Fruit fly (Drosophila melanogaster): ENCODE data around the gene CG34432.

The CG34432 gene

DNA sequence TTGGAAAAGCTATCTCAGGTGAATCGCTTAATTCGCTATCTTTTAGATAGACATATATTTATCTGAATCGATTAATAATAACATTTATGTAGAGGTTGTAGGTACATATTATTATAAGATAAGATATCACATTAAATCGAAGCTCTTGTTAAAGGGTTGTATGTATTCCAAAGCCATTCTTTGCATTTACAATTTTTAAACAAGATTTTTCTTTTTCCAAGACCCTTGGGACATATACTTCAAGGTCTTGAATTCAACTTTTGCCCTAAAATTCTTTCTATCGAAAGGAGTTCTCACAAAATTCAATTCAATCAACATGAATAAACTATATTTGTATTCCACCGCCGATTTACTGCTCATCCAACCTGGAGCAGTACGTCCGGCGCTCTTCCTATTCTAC lies at the start of gene CG34432:
Gene CG34432 (plus strand): TSS at position 301 of the 400 bp plus-strand sequence.
- no peak for TF ChIP-seq CG17801 (GFP tag; optimal IDR thresholded peaks at IDR 0.05; ENCODE audit: partially characterized antibody)

DNA sequence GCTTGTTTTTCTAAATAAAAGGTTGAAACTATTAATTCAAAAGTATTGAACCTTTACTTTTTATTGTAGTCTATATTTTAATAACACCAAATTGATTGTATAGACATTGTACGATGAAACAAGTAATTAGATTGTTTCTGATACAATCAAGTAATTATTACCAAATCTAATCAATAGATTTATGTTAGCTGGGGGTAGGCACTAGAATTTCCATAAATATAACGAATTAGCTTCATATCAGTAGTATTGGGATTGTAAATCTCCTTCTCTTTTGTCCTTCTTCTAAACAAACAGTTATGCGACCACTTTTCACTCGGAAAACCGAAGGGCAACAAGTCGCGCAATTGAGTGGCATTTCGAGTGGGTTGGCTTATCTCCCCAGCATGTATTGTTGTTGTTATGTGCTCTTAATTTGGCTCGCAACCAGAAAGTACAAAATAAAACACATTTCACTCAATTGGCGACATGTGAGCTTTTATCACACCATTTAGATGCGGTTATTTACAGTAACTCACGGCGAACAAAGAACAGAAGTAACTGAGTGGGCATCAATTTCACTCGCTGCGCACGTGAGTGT lies 49.5 kb upstream of the CG34432 start:
- TF ChIP-seq CG17801 (GFP tag; optimal IDR thresholded peaks at IDR 0.05; ENCODE audit: partially characterized antibody): no peak

DNA sequence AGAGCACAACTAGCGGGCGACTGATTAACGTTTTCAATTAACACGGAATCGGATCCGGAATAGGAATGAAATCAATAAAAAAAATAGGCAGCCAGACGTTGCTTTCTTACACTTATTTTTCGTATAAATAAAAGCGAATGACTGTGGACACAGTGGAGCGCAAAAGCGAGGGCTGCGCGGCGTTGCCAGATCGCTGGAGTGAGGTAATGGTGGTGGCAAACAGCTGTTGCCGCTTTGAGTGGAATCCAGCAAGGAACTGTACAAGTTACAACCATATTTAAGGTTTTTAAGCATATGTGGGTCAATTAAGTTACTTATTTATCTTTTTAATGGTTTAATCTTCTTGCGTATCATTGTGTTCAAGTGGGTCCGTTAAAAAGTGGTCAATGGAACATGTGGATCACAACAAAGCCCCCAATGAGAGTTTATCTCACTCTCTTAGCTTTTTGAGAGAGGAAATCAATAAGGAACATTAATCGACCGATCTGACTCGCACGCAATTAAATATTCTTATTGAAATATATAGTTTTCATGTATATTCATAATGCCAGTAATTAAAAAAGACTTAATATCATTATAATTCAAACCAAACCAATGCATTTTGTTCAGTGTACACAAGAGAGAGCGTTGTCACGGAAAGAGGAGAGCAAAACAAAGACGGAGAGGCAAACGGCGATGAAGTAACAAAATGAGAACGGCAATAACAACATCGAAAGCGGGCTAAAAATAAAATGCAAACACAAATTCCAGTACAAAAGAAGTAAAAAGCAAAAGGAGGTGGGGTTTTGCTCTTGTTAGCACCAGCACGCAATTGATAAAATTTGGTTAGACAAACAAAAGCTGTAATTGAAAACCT lies 48.6 kb upstream of the CG34432 start:
- TF ChIP-seq CG17801 (GFP tag; optimal IDR thresholded peaks at IDR 0.05; ENCODE audit: partially characterized antibody): peak; percentile 88

DNA sequence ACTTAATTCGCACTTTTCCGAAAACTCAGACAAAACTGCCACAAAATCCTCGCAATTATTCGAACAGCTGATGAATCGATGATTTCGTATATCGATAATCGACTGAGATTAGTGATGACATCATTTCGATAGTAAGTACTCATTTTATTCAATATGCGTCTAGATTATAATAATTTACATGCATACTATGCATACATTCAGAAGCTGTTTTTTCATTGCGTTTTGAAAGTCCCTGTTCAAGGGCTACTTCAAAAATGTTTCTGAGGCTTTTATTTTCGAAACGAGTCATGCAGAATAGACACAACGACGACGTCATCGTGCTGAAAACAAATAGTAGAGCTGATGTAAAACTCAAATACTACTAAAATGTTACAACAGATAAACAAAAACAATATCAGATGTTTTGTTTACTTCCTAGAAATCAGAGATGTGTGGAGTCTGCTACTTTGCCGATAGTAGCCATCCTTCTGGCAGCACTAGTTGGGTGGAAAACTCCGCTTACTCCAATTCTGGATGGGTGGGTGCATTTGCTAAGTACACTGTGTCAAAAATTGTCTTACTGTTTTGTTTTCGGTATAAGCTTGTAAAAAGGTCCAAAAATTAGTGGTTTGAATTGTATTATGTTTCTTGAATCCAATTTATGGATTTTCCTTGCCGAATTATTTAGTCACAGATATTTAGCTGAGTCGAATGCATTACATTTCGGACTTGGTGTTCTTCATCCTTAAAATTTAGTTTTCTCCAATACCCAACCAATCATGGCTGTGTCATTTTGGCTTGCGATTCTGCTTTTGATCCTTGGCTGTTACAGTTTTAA lies 47.3 kb upstream of the CG34432 start, which contains the start of the genes CG2246 and CG31021:
Gene CG2246 (minus strand): TSS at position 50 of the 817 bp plus-strand sequence.
Gene CG31021 (plus strand): TSS at position 767 of the 817 bp plus-strand sequence.
- peak; percentile 37 for TF ChIP-seq CG17801 (GFP tag; optimal IDR thresholded peaks at IDR 0.05; ENCODE audit: partially characterized antibody)

DNA sequence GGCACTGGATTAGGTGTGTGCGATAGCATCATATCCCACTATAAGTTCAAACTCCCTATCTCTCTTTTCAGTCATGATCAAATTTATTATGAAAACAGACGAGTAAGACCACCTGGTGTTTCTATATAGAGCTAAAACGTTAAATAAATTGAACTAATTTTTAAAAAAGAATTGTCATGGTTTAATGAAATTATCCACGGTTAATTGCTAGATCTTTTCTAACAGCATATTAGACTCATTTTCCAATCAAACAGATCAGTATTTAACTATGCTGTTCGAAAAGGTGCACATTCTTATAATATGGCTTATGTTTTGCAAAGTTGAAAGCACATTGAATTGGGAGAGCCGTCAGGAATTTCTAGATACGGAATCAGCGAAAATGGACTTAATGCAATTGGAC lies 45.1 kb upstream of the CG34432 start, which contains the start of gene PH4alphaNE3:
Gene PH4alphaNE3 (plus strand): TSS at position 301 of the 400 bp plus-strand sequence.
- TF ChIP-seq CG17801 (GFP tag; optimal IDR thresholded peaks at IDR 0.05; ENCODE audit: partially characterized antibody): no peak

DNA sequence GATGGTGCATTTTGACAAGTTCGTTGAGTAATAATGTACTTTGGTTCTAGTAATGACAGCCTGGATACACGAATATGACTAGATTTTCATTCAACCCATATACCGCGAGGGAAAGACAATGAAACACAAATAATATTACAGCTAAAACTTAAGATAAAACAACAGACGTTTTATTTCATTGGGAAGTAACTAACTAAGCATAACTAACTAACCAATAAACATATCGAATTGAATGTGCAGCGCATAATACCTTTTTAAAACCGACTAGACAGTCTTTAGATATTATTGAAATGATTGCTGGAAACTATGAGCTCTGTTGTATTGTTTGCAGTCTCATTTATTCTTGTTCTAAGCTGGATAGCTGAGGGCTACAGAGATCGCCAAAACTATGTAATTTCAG lies 43.1 kb upstream of the CG34432 start, which contains the start of gene CG31016:
Gene CG31016 (plus strand): TSS at position 301 of the 400 bp plus-strand sequence.
- no peak for TF ChIP-seq CG17801 (GFP tag; optimal IDR thresholded peaks at IDR 0.05; ENCODE audit: partially characterized antibody)

DNA sequence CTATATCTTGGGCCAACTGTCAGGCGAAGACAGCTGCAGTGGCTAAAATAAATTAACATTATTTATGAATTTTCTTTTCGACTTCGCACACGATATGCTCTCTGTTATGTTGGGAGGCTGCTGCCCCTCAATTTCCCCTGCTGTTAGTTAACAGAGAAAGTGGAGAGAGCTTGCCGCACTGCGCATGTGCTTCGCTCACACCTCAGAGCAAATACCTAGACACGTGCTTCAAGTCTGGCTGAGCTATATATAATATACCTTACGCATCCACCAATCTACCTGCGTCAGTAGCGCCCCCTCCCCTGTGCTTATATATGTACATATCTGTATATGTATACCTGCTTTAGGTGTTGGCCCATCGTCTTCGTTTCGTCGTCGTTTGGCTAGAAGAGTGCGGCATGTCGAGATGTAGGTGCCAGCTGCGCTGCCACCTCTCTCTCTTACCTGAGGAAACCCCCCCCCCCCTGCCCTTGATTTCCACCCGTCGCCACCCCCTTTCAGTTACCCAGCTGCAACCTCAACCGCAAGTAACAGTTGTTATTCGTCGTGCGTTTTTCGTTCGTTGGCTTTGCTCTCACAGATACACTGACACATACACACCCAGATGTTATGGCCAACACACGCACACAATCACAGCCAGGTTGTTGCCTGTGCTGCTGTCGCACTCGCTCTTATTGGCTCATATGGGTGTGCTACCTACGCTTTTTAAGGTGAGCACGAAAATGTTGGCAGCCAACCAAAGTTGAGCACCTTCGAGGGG lies 32.7 kb upstream of the CG34432 start:
- TF ChIP-seq CG17801 (GFP tag; optimal IDR thresholded peaks at IDR 0.05; ENCODE audit: partially characterized antibody): no peak

DNA sequence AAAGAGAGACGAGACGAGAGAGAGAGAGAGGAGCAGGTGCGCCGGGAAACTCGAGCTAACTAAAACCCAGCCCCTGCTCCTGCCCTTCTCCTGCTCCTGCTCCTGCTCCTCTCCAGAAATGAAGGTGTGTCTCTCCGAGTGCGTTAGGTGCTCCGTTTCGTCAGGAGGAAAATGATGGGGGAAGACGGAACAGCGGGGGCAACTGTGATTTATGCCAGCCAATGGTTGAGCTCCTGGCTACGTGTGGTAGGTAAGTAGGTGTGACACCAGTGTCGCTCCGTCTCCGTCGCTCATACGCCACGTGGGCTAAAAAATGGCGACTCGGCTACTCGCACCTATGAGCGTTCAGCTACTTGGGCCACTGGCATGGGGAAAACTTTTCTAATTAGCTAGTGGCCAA lies 31.5 kb upstream of the CG34432 start:
- no peak for TF ChIP-seq CG17801 (GFP tag; optimal IDR thresholded peaks at IDR 0.05; ENCODE audit: partially characterized antibody)

DNA sequence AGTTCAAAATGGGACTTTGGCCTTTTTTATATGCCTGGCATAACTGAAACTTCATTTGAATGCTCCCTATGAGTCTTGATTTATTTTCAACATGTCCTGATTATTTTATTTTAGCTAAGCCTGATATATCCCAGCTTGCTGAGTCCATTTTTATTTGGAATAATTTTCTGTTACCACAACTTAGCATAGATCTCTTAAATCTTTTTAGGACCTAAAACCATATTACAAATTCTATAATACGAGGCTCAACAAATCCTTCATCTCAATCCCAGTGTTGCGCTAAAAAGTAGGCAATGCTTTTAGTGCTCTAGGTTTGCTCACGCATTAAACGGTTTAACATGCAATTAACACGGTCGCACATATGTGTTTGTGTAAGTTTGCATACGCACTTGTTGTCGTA lies 27.1 kb upstream of the CG34432 start, which contains the start of gene CG44954:
Gene CG44954 (minus strand): TSS at position 101 of the 400 bp plus-strand sequence.
- no peak for TF ChIP-seq CG17801 (GFP tag; optimal IDR thresholded peaks at IDR 0.05; ENCODE audit: partially characterized antibody)

DNA sequence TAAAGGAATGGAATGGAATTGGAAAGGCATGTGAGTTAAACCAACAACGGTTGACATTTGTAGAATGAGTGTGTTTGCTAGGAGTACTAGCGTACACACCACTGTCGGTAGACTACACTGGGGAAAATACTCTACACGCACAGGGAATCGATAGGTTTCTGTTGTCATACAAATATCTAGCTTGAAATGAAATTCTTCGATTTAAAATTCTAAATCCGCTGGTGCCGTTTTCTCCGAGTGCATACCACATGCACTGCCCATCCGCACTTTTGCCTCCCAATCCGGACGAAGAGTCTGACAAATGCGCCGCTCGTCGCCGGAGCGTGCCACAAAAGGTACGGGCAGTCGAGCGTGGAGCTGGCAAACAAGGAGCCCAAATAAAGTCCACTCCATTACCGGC lies 20.0 kb upstream of the CG34432 start, which contains the start of gene CG2267:
Gene CG2267 (minus strand): TSS at position 101 of the 400 bp plus-strand sequence.
- TF ChIP-seq CG17801 (GFP tag; optimal IDR thresholded peaks at IDR 0.05; ENCODE audit: partially characterized antibody): no peak

DNA sequence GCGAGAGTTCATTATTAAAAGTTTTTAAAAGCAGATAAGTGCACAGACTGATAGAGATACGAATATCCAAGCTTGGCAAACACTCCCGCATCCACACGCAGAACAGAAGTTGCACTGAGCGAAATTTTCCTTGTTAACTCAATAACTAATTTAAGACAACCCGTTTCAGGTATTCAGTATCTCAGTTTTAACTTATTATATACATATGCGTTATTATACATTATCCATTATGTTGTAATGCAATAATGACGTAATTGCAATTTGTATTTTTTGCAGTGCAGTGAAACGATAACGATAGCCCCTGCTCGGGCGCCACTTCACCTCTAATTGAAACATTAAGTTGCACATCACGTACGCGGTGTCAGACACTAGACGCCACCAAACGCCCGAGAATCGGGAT lies 5.7 kb upstream of the CG34432 start:
- TF ChIP-seq CG17801 (GFP tag; optimal IDR thresholded peaks at IDR 0.05; ENCODE audit: partially characterized antibody): no peak

DNA sequence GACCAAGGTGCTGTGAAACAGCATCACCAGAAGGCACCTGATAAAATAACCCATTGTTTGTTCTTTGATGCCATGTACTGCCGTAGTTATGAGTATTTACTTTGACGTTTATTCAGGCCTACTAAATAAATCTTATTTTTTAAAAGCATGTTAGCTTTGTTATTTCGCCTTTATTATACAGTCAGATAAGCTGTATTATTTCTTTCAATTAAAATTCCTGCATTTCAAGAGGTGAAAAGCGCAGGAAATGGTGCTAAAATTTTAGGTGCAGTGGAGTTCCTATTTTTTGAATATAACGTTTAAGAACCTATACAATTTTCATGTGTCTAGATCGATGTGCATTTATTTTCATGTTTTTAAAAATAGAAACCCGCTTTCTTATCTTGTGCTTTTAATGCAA lies 3.2 kb upstream of the CG34432 start, which contains the start of gene CG31013:
Gene CG31013 (minus strand): TSS at position 101 of the 400 bp plus-strand sequence.
- TF ChIP-seq CG17801 (GFP tag; optimal IDR thresholded peaks at IDR 0.05; ENCODE audit: partially characterized antibody): no peak

DNA sequence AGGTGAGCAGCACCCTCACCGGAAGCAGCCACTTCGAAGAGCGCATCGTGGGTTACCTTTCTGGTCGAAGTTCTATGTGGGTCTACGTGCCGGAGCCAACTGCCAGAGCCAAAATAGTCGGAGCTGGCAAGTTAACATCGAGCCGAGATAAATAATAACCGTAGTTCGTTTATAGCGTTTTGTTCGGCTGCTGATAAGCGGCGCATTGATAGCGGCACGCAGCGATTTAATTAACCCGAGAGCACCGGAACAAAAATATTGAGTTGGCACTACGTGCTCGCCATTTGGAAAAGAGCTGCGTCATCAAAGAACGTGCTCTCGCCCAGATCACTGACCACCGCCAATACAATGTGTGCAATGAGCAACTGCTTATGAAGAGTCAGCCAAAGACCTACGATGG lies 500 bp upstream of the CG34432 start, which contains the start of gene PH4alphaPV:
Gene PH4alphaPV (minus strand): TSS at position 101 of the 400 bp plus-strand sequence.
- no peak for TF ChIP-seq CG17801 (GFP tag; optimal IDR thresholded peaks at IDR 0.05; ENCODE audit: partially characterized antibody)

DNA sequence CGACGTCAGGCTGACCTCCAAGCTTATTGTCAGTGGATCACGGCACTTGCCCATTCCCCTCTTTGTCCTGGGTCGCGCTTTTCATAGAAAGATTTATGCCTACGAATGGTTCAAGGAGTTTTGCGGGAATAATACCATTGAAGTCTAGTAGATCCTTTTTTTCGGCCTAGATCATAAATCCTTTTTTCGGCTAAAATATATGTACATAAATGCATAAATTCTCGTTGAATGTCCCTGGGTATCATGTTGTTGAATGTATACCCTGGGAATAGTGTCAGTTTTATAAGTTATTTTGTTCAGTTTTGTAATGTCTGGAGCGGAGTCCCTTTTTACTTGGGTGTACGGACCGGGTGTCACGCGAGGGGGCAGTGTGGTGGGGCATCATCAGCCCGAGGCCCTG lies 710 bp downstream of the CG34432 start, which contains the start of gene CG34433:
Gene CG34433 (plus strand): TSS at position 301 of the 400 bp plus-strand sequence.
- TF ChIP-seq CG17801 (GFP tag; optimal IDR thresholded peaks at IDR 0.05; ENCODE audit: partially characterized antibody): no peak

Data from ovary, adult (tissue).